Fruit fly (Drosophila melanogaster): ENCODE data around the gene CG44194.

Gene CG44194

DNA sequence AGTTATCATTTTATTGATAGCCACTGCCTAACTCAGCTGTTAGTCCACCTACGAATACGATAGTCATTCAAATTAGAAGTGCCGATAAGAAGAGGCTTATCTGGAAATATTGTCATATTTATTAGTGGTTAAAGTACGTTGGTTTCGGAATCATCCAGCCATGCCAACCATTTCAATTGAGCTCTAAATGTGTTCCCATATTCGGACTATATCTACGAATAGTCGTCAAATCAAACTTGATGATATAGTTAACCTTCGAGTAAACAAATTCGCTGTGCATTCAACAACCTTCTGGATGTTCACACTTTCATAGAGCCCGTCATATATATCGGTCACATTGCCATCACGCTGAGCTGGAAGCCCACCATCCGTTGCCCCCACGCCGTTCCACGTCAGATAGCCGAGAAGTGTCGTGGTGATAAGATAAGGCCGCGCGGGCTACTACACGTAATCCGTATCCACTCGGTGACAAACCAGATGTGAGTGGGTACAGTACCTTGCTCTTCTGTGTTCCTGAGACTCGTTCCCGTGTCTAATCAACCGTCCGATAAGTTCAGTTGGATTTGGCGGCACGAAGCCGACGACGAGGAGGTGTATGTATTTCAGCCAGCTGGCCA lies 20.9 kb upstream of the CG44194 start (continued):
- TF ChIP-seq Bgb (GFP tag; IDR thresholded peaks at IDR 0.05; ENCODE audit: partially characterized antibody) (no peak), nau (GFP tag; optimal IDR thresholded peaks at IDR 0.05) (no peak), ftz-f1 (GFP tag; optimal IDR thresholded peaks at IDR 0.05) (peak; percentile 7), Eip74EF (GFP tag; optimal IDR thresholded peaks at IDR 0.05) (no peak), tll (GFP tag; optimal IDR thresholded peaks at IDR 0.05) (no peak), CG7839 (tag; optimal IDR thresholded peaks at IDR 0.05) (no peak), CG10147 (GFP tag; optimal IDR thresholded peaks at IDR 0.05) (no peak), CG14710 (tag; optimal IDR thresholded peaks at IDR 0.05) (no peak), slbo (GFP tag; IDR thresholded peaks at IDR 0.05) (0 out of 2 replicates have a peak, but pooled peaks have one; percentile 12), mam (GFP tag; optimal IDR thresholded peaks at IDR 0.05) (no peak), CG10543 (GFP tag; optimal IDR thresholded peaks at IDR 0.05) (peak; percentile 69), NfI (GFP tag; optimal IDR thresholded peaks at IDR 0.05) (no peak), CG17802 (tag; optimal IDR thresholded peaks at IDR 0.05) (no peak), Hand (GFP tag; optimal IDR thresholded peaks at IDR 0.05) (peak; percentile 1), YL-1 (GFP tag; optimal IDR thresholded peaks at IDR 0.05) (no peak), CG6175 (GFP tag; IDR thresholded peaks at IDR 0.05) (peak; percentile 67; the same call in 2 of the 3 replicates), CG2678 (tag; optimal IDR thresholded peaks at IDR 0.05) (no peak), Hr78 (GFP tag; optimal IDR thresholded peaks at IDR 0.05) (no peak), chm (GFP tag; IDR thresholded peaks at IDR 0.05) (no peak), Med (GFP tag) (peak; percentile 11), Xbp1 (GFP tag; optimal IDR thresholded peaks at IDR 0.05) (no peak), Tbp (GFP tag; optimal IDR thresholded peaks at IDR 0.05) (no peak), Stat92E (GFP tag; optimal IDR thresholded peaks at IDR 0.05) (no peak), dm (GFP tag; optimal IDR thresholded peaks at IDR 0.05) (no peak), bigmax (GFP tag; optimal IDR thresholded peaks at IDR 0.05) (no peak), CG8944 (GFP tag; optimal IDR thresholded peaks at IDR 0.05) (no peak), exex (tag; optimal IDR thresholded peaks at IDR 0.05) (peak; percentile 90), sd (tag; optimal IDR thresholded peaks at IDR 0.05) (no peak), CG8765 (GFP tag; IDR thresholded peaks at IDR 0.05) (no peak), Antp (GFP tag; optimal IDR thresholded peaks at IDR 0.05) (no peak), Dip3 (GFP tag; optimal IDR thresholded peaks at IDR 0.05) (no peak), Drgx (GFP tag; IDR thresholded peaks at IDR 0.05) (no peak), CG7963 (GFP tag; IDR thresholded peaks at IDR 0.05; ENCODE audit: partially characterized antibody) (no peak), her (GFP tag; optimal IDR thresholded peaks at IDR 0.05) (no peak), HHEX (GFP tag; optimal IDR thresholded peaks at IDR 0.05) (no peak), Mad (GFP tag; optimal IDR thresholded peaks at IDR 0.05) (no peak), dysf (GFP tag; IDR thresholded peaks at IDR 0.05) (no peak), run (tag; optimal IDR thresholded peaks at IDR 0.05) (peak; percentile 55), grn (GFP tag; optimal IDR thresholded peaks at IDR 0.05) (peak; percentile 78), sens-2 (GFP tag; IDR thresholded peaks at IDR 0.05) (no peak)

DNA sequence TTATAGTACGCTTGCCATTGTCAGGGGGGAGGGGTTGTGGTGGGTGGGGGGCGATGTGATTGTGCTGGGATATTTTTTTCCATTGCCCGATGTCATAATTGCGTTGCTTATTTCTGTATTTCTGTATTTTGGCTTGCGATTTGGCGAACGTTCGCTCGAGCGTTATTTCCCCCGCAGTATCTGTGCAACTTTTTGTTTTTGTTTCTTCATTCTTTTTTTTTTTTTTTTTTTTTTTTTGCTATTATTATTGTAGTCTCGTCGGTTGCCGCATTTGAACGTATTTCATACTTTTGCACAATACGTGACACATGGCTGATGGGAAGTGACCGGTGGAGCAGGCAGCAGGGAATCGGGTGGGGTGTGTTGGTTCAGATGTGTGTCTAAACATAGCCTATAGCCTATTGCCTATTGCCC lies 20.1 kb upstream of the CG44194 start:
- TF ChIP-seq nerfin-2 (GFP tag; IDR thresholded peaks at IDR 0.05; ENCODE audit: partially characterized antibody), result no peak
- TF ChIP-seq Adf1 (GFP tag; IDR thresholded peaks at IDR 0.05), result 0 out of 2 replicates have a peak, but pooled peaks have one; percentile 9
- no peak for TF ChIP-seq CG11456 (GFP tag; IDR thresholded peaks at IDR 0.05)
- TF ChIP-seq lbe (GFP tag; optimal IDR thresholded peaks at IDR 0.05), result no peak
- TF ChIP-seq ara (GFP tag; IDR thresholded peaks at IDR 0.05), result no peak
- no peak for TF ChIP-seq H15 (GFP tag; IDR thresholded peaks at IDR 0.05)
- TF ChIP-seq grn (GFP tag; optimal IDR thresholded peaks at IDR 0.05), result no peak
- TF ChIP-seq NK7.1 (GFP tag; optimal IDR thresholded peaks at IDR 0.05), result no peak
- peak; percentile 67; the same call in 1 of the 2 replicates for TF ChIP-seq rib (GFP tag; IDR thresholded peaks at IDR 0.05)
- no peak for TF ChIP-seq CG4617 (GFP tag; optimal IDR thresholded peaks at IDR 0.05; ENCODE audit: borderline replicate concordance)
- no peak for TF ChIP-seq CoRest (tag; optimal IDR thresholded peaks at IDR 0.05)
- TF ChIP-seq CG42726 (GFP tag; IDR thresholded peaks at IDR 0.05; ENCODE audit: partially characterized antibody), result no peak

All from whole organism, embryonic.